Fruit fly (Drosophila melanogaster): ENCODE data around the gene CG33267.

- TF ChIP-seq CG8478 (optimal IDR thresholded peaks at IDR 0.05) (no peak), CTCF (optimal IDR thresholded peaks at IDR 0.05) (no peak)
Observed at dm6 chr3L:11620001-11620400, 55.7 kb downstream of the CG33267 start, which contains the start of gene Muc68Ca.

Measured in S2 (cell line).